Worm (Caenorhabditis elegans) whole organism, L4/young adult: Measurements from ENCODE around the gene Y45F10C.6.

Experiments used
- W03F9.2 ChIP-seq: fragments of 150-350 bp; optimal IDR thresholded peaks from 2 replicates; lab custom pipeline; 2014; ENCODE audit warnings: missing biosample characterization, missing genetic modification characterization
- dao-5 ChIP-seq: sonication (generic microtip); optimal IDR thresholded peaks from 2 replicates; lab custom pipeline; 2016; ENCODE audit warnings: missing genotype, missing genetic modification characterization, moderate library complexity, missing compliant biosample characterization
- him-1 ChIP-seq: sonication (generic microtip); optimal IDR thresholded peaks from 2 replicates; lab custom pipeline; 2016; ENCODE audit warnings: missing genotype, missing genetic modification reagents, missing genetic modification characterization, missing compliant biosample characterization

DNA sequence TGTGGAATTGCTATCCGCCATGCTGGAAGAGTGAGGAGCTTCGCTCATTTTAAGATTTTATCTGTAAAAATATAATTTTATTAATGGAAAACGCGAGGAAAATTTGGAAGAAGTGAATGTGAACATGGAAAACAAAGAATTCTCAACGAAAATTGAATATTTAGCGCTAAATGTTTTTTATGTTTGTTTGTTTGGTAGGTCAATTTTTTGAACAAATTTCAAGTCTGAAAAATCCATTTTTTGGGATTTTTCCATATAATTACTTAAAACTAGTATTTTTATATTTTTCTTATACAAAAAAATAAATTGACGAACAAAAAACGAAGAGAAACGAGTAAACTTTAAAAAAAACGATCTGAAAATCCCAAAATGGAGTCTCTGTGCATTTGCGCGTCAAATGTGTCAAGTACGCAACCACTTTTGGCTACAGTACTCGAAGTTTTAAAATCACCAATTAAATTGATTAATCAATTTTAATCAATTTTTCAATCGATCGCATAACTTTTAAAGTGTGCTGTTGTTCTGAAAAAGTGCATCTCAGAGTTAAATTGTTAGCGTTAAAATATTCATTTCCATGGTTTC, 14.8 kb downstream of the Y45F10C.6 start, which contains the start of gene fbxa-215:
- TF ChIP-seq him-1 (tag; lab: Kevin White, UChicago): no peak
- no peak for TF ChIP-seq W03F9.2 (tag; lab: Kevin White, UChicago)
- no peak for TF ChIP-seq dao-5 (tag; lab: Kevin White, UChicago)
